Fruit fly (Drosophila melanogaster) whole organism, adult: ENCODE results near the gene CG31161.

Source experiments
- Crg-1 ChIP-seq: fragments of 200-800 bp; sonication (Bioruptor generic); optimal IDR thresholded peaks from 2 replicates; lab custom pipeline; 2016; ENCODE audit warnings: missing biosample characterization, missing genetic modification characterization
- cic ChIP-seq: fragments of 200-800 bp; sonication (Bioruptor generic); optimal IDR thresholded peaks from 2 replicates; lab custom pipeline; 2017; ENCODE audit warnings: missing biosample characterization, mild to moderate bottlenecking, missing genetic modification characterization, moderate library complexity
- cnc ChIP-seq, 2 experiments: fragments of >200 bp; optimal IDR thresholded peaks; 2 replicates each; lab custom pipeline; 2017
- toe ChIP-seq: fragments of 200-800 bp; sonication (Bioruptor generic); optimal IDR thresholded peaks from 2 replicates; lab custom pipeline; 2016; ENCODE audit warnings: missing biosample characterization, missing genetic modification characterization

dm6 chr3R:22568508-22568907 is 47.8 kb upstream of the CG31161 start:
- no peak for TF ChIP-seq cic (GFP tag; lab: Kevin White, UChicago)
- no peak for TF ChIP-seq Crg-1 (GFP tag; lab: Kevin White, UChicago)
- TF ChIP-seq toe (GFP tag; lab: Kevin White, UChicago) = no peak
- TF ChIP-seq cnc (optimal IDR thresholded peaks at IDR 0.05; lab: Kevin White, UChicago) = no peak
